Worm (Caenorhabditis elegans) whole organism, early embryonic: ENCODE results near the gene algn-11.

Source experiments
- B0310.2 ChIP-seq: sonication (generic microtip); optimal IDR thresholded peaks from 2 replicates; lab custom pipeline; 2016; ENCODE audit warnings: mild to moderate bottlenecking, missing genetic modification characterization, missing compliant biosample characterization
- aly-1 ChIP-seq: sonication (generic microtip); optimal IDR thresholded peaks from 2 replicates; lab custom pipeline; 2016; ENCODE audit warnings: missing genetic modification characterization, missing compliant biosample characterization
- ama-1 ChIP-seq: fragments of 150-350 bp; optimal IDR thresholded peaks from 2 replicates; lab custom pipeline; 2014
- ceh-13 ChIP-seq: fragments of 200-800 bp; sonication (Bioruptor generic); optimal IDR thresholded peaks from 2 replicates; lab custom pipeline; 2018; ENCODE audit warnings: mild to moderate bottlenecking, missing genetic modification characterization, missing compliant biosample characterization
- ceh-36 ChIP-seq: sonication (generic microtip); optimal IDR thresholded peaks from 2 replicates; lab custom pipeline; 2016; ENCODE audit warnings: missing genetic modification characterization, inconsistent platforms, missing compliant biosample characterization
- ets-7 ChIP-seq: sonication (generic microtip); optimal IDR thresholded peaks from 2 replicates; lab custom pipeline; 2016; ENCODE audit warnings: missing genotype, missing genetic modification characterization, missing compliant biosample characterization
- hmbx-1 ChIP-seq: sonication (generic microtip); optimal IDR thresholded peaks from 2 replicates; lab custom pipeline; 2016; ENCODE audit warnings: mild to moderate bottlenecking, missing genetic modification characterization, missing compliant biosample characterization
- hmg-4 ChIP-seq: fragments of 200-800 bp; sonication (Bioruptor generic); optimal IDR thresholded peaks from 2 replicates; lab custom pipeline; 2018; ENCODE audit warnings: mild to moderate bottlenecking, missing genetic modification characterization, missing compliant biosample characterization
- hnd-1 ChIP-seq: sonication (generic microtip); optimal IDR thresholded peaks from 2 replicates; lab custom pipeline; 2016; ENCODE audit warnings: missing genetic modification characterization, missing compliant biosample characterization
- pes-1 ChIP-seq: fragments of 200-800 bp; sonication (Bioruptor generic); IDR thresholded peaks from 2 replicates; pipeline ENCODE4 v1.3.6; 2022; ENCODE audit warnings: missing genetic modification reagents, missing genetic modification characterization, missing compliant biosample characterization
- scrt-1 ChIP-seq: fragments of 200-800 bp; sonication (Bioruptor generic); IDR thresholded peaks from 2 replicates; pipeline ENCODE4 v1.3.6; 2022; ENCODE audit warnings: missing genetic modification characterization, missing compliant biosample characterization
- sea-1 ChIP-seq: fragments of 200-800 bp; sonication (Bioruptor generic); conservative IDR thresholded peaks from 2 replicates; pipeline ENCODE4 v1.3.6; 2022; ENCODE audit warnings: missing genetic modification characterization, missing compliant biosample characterization
- tbx-11 ChIP-seq: fragments of 200-800 bp; sonication (Bioruptor generic); IDR thresholded peaks from 2 replicates; pipeline ENCODE4 v1.3.6; 2022; ENCODE audit warnings: missing genetic modification characterization, missing compliant biosample characterization
- tbx-37 ChIP-seq: fragments of 200-800 bp; sonication (Bioruptor generic); conservative IDR thresholded peaks from 2 replicates; pipeline ENCODE4 v1.3.6; 2022; ENCODE audit warnings: missing genetic modification reagents, missing genetic modification characterization, missing compliant biosample characterization
- tra-4 ChIP-seq: sonication (generic microtip); optimal IDR thresholded peaks from 2 replicates; lab custom pipeline; 2017; ENCODE audit warnings: missing genetic modification characterization, missing compliant biosample characterization

algn-11 gene

ce11 chrIII:7241065-7241464 is 49.3 kb downstream of the algn-11 start, which contains the start of gene ztf-31:
Gene ztf-31 (plus strand): TSS chrIII:7241365.
- TF ChIP-seq ceh-13 (GFP tag; lab: Kevin White, UChicago) = no peak
- no peak for TF ChIP-seq hnd-1
- TF ChIP-seq aly-1 (tag; lab: Kevin White, UChicago) = no peak
- TF ChIP-seq hmg-4 (GFP tag; lab: Kevin White, UChicago) = no peak
- TF ChIP-seq B0310.2 = no peak
- no peak for TF ChIP-seq tbx-37
- no peak for TF ChIP-seq pes-1 (GFP tag; lab: Robert Waterston, UW)
- no peak for TF ChIP-seq hmbx-1 (tag; lab: Kevin White, UChicago)

DNA sequence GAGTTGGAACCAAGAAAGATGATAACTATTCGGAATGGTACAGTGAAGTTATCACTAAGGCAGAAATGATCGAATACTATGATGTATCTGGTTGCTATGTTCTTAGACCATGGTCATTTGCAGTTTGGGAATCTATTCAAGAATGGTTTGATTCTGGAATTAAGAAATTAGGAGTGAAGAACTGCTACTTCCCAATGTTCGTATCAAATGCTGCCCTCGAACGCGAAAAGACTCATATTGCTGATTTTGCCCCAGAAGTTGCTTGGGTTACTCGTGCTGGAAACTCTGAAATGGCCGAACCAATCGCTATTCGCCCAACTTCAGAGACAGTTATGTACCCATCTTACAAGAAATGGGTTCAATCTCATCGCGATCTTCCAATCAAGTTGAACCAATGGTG is 50.9 kb downstream of the algn-11 start:
- TF ChIP-seq ceh-13 (GFP tag; lab: Kevin White, UChicago) (no peak), hmbx-1 (tag; lab: Kevin White, UChicago) (no peak), ets-7 (tag; lab: Kevin White, UChicago) (no peak), tbx-37 (no peak), sea-1 (GFP tag; lab: Robert Waterston, UW) (no peak), scrt-1 (no peak), ama-1 (no peak), tra-4 (tag; lab: Kevin White, UChicago) (no peak), aly-1 (tag; lab: Kevin White, UChicago) (no peak), ceh-36 (tag; lab: Kevin White, UChicago) (no peak), pes-1 (GFP tag; lab: Robert Waterston, UW) (no peak), hmg-4 (GFP tag; lab: Kevin White, UChicago) (no peak), hnd-1 (no peak), tbx-11 (GFP tag; lab: Robert Waterston, UW) (no peak)

ce11 chrIII:7238727-7239126 is 51.6 kb downstream of the algn-11 start, which contains the start of gene pars-1:
Gene pars-1 (plus strand): TSS chrIII:7239027.
- TF ChIP-seq hnd-1 = no peak
